Fruit fly (Drosophila melanogaster) whole organism, pupa: ENCODE data around the gene GckIII.

Source experiments
- CG10348 ChIP-seq: fragments of 200-800 bp; sonication (Bioruptor generic); IDR thresholded peaks from 2 replicates; pipeline ENCODE4 v1.3.6; 2022; ENCODE audit warnings: missing biosample characterization, missing genetic modification characterization
- CG12605 ChIP-seq: fragments of 200-800 bp; sonication (Bioruptor generic); IDR thresholded peaks from 2 replicates; pipeline ENCODE4 v1.3.6; 2022; ENCODE audit warnings: missing biosample characterization, missing genetic modification characterization
- CG15710 ChIP-seq: fragments of 200-800 bp; sonication (Bioruptor generic); optimal IDR thresholded peaks from 2 replicates; lab custom pipeline; 2018; ENCODE audit warnings: missing biosample characterization, mild to moderate bottlenecking, missing genetic modification characterization, moderate library complexity
- CG17806 ChIP-seq: fragments of 200-800 bp; sonication (Bioruptor generic); optimal IDR thresholded peaks from 2 replicates; lab custom pipeline; 2018; ENCODE audit warnings: missing biosample characterization, mild to moderate bottlenecking, missing genetic modification characterization, moderate library complexity
- CG34367 ChIP-seq: fragments of 200-800 bp; sonication (Bioruptor generic); optimal IDR thresholded peaks from 2 replicates; lab custom pipeline; 2018; ENCODE audit warnings: missing biosample characterization, mild to moderate bottlenecking, missing genetic modification characterization
- CG8159 ChIP-seq: fragments of 200-800 bp; sonication (Bioruptor generic); optimal IDR thresholded peaks from 3 replicates; lab custom pipeline; 2018; ENCODE audit warnings: missing biosample characterization, mild to moderate bottlenecking, missing genetic modification characterization, moderate library complexity
- CG8301 ChIP-seq: fragments of 200-800 bp; sonication (Bioruptor generic); optimal IDR thresholded peaks from 2 replicates; lab custom pipeline; 2018; ENCODE audit warnings: missing biosample characterization, mild to moderate bottlenecking, missing genetic modification characterization
- EcR ChIP-seq: fragments of 200-800 bp; sonication (Bioruptor generic); optimal IDR thresholded peaks from 3 replicates; lab custom pipeline; 2019; ENCODE audit warnings: missing biosample characterization, missing genetic modification characterization, mild to moderate bottlenecking, moderate library complexity, missing genetic modification reagents
- Snoo ChIP-seq: fragments of 200-800 bp; sonication (Bioruptor generic); optimal IDR thresholded peaks from 3 replicates; lab custom pipeline; 2017; ENCODE audit warnings: missing biosample characterization, mild to moderate bottlenecking, missing genetic modification characterization, inconsistent platforms
- gl ChIP-seq: fragments of 200-800 bp; sonication (Bioruptor generic); optimal IDR thresholded peaks from 2 replicates; lab custom pipeline; 2018; ENCODE audit warnings: missing biosample characterization, mild to moderate bottlenecking, missing genetic modification characterization

dm6 chr3R:17115668-17116067 is 30.4 kb downstream of the GckIII start:
- TF ChIP-seq EcR (GFP tag; lab: Kevin White, UChicago) = no peak
- TF ChIP-seq Snoo (tag; lab: Kevin White, UChicago) = no peak
- no peak for TF ChIP-seq CG8301 (tag; lab: Kevin White, UChicago)
- TF ChIP-seq CG8159 (tag; lab: Kevin White, UChicago) = no peak
- TF ChIP-seq gl (tag; lab: Kevin White, UChicago) = no peak
- TF ChIP-seq CG10348 (GFP tag; lab: Robert Waterston, UW) = no peak
- no peak for TF ChIP-seq CG34367
- no peak for TF ChIP-seq CG12605
- no peak for TF ChIP-seq CG15710 (tag; lab: Kevin White, UChicago)
- TF ChIP-seq CG17806 (tag; lab: Kevin White, UChicago) = no peak
